Fruit fly (Drosophila melanogaster) whole organism, embryonic: ENCODE results near the gene CG31288.

ENCODE experiments used
- B-H2 ChIP-seq: fragments of 200-800 bp; sonication (Bioruptor generic); optimal IDR thresholded peaks from 2 replicates; lab custom pipeline; 2018; ENCODE audit warnings: missing biosample characterization, mild to moderate bottlenecking, missing genetic modification characterization
- BtbVII ChIP-seq: fragments of 200-800 bp; sonication (Bioruptor generic); optimal IDR thresholded peaks from 3 replicates; lab custom pipeline; 2017; ENCODE audit warnings: missing biosample characterization, mild to moderate bottlenecking, missing genetic modification characterization
- CG10431 ChIP-seq: fragments of 200-800 bp; sonication (Bioruptor generic); optimal IDR thresholded peaks from 3 replicates; lab custom pipeline; 2018; ENCODE audit warnings: missing biosample characterization, mild to moderate bottlenecking, missing genetic modification characterization
- CG10565 ChIP-seq: fragments of 200-800 bp; sonication (Bioruptor generic); optimal IDR thresholded peaks from 3 replicates; lab custom pipeline; 2016; ENCODE audit warnings: missing biosample characterization, mild to moderate bottlenecking, missing genetic modification characterization
- CG11398 ChIP-seq: fragments of 200-800 bp; sonication (Bioruptor generic); optimal IDR thresholded peaks from 2 replicates; lab custom pipeline; 2016; ENCODE audit warnings: missing biosample characterization, missing genetic modification characterization
- CG11723 ChIP-seq: fragments of 200-800 bp; sonication (Bioruptor generic); optimal IDR thresholded peaks from 2 replicates; lab custom pipeline; 2017; ENCODE audit warnings: missing biosample characterization, mild to moderate bottlenecking, missing genetic modification characterization
- CG12104 ChIP-seq: fragments of 200-800 bp; sonication (Bioruptor generic); optimal IDR thresholded peaks from 3 replicates; lab custom pipeline; 2016; ENCODE audit warnings: missing biosample characterization, missing genetic modification characterization
- CG12391 ChIP-seq: fragments of 200-800 bp; sonication (Bioruptor generic); optimal IDR thresholded peaks from 3 replicates; lab custom pipeline; 2018; ENCODE audit warnings: missing biosample characterization, mild to moderate bottlenecking, missing genetic modification characterization, moderate library complexity
- CG13894 ChIP-seq: fragments of 200-800 bp; sonication (Bioruptor generic); optimal IDR thresholded peaks from 3 replicates; lab custom pipeline; 2018; ENCODE audit warnings: missing biosample characterization, mild to moderate bottlenecking, missing genetic modification characterization, moderate library complexity
- CG14050 ChIP-seq: fragments of 200-800 bp; sonication (Bioruptor generic); IDR thresholded peaks from 3 replicates; pipeline ENCODE4 v1.3.6; 2022; ENCODE audit warnings: missing biosample characterization, missing genetic modification characterization
- CG1602 ChIP-seq: fragments of 200-800 bp; sonication (Bioruptor generic); optimal IDR thresholded peaks from 3 replicates; lab custom pipeline; 2016; ENCODE audit warnings: missing biosample characterization, missing genetic modification characterization
- CG17186 ChIP-seq: fragments of 200-800 bp; sonication (Bioruptor generic); optimal IDR thresholded peaks from 3 replicates; lab custom pipeline; 2017; ENCODE audit warnings: missing biosample characterization, missing genetic modification reagents, missing genetic modification characterization
- CG17568 ChIP-seq: fragments of 200-800 bp; sonication (Bioruptor generic); optimal IDR thresholded peaks from 2 replicates; lab custom pipeline; 2018; ENCODE audit warnings: missing biosample characterization, mild to moderate bottlenecking, missing genetic modification characterization, moderate library complexity
- CG18011 ChIP-seq: fragments of 200-800 bp; sonication (Bioruptor generic); optimal IDR thresholded peaks from 2 replicates; lab custom pipeline; 2017; ENCODE audit warnings: missing biosample characterization, missing genetic modification characterization, mild to moderate bottlenecking, moderate library complexity, missing genotype
- CG18476 ChIP-seq: fragments of 200-800 bp; sonication (Bioruptor generic); optimal IDR thresholded peaks from 2 replicates; lab custom pipeline; 2016; ENCODE audit warnings: missing biosample characterization, mild to moderate bottlenecking, missing genetic modification characterization
- CG18599 ChIP-seq: fragments of 200-800 bp; sonication (Bioruptor generic); optimal IDR thresholded peaks from 3 replicates; lab custom pipeline; 2017; ENCODE audit warnings: missing biosample characterization, missing genetic modification characterization, mild to moderate bottlenecking, moderate library complexity, missing genetic modification reagents
- CG30403 ChIP-seq: fragments of 200-800 bp; sonication (Bioruptor generic); optimal IDR thresholded peaks from 3 replicates; lab custom pipeline; 2016; ENCODE audit warnings: missing biosample characterization, missing genetic modification characterization
- CG42726 ChIP-seq: fragments of 200-800 bp; sonication (Bioruptor generic); IDR thresholded peaks from 2 replicates; pipeline ENCODE4 v1.3.6; 2022; ENCODE audit warnings: missing biosample characterization, missing genetic modification characterization; ENCODE audit not compliant: partially characterized antibody
- CG7556 ChIP-seq: fragments of 200-800 bp; sonication (Bioruptor generic); optimal IDR thresholded peaks from 2 replicates; lab custom pipeline; 2017; ENCODE audit warnings: missing biosample characterization, mild to moderate bottlenecking, missing genetic modification characterization
- CG8924 ChIP-seq: fragments of 200-800 bp; optimal IDR thresholded peaks from 3 replicates; lab custom pipeline; 2019; ENCODE audit warnings: missing biosample characterization, mild to moderate bottlenecking, missing genetic modification characterization, moderate library complexity
- CG9817 ChIP-seq: fragments of 200-800 bp; sonication (Bioruptor generic); optimal IDR thresholded peaks from 2 replicates; lab custom pipeline; 2018; ENCODE audit warnings: missing biosample characterization, mild to moderate bottlenecking, missing genetic modification characterization, moderate library complexity
- CHES-1-like ChIP-seq: fragments of 200-800 bp; sonication (Bioruptor generic); optimal IDR thresholded peaks from 2 replicates; lab custom pipeline; 2016; ENCODE audit warnings: missing biosample characterization, missing genetic modification characterization
- CrebB ChIP-seq: fragments of 200-800 bp; sonication (Bioruptor generic); optimal IDR thresholded peaks from 3 replicates; lab custom pipeline; 2018; ENCODE audit warnings: missing biosample characterization, mild to moderate bottlenecking, missing genetic modification characterization
- Drgx ChIP-seq: fragments of 200-800 bp; sonication (Bioruptor generic); IDR thresholded peaks from 2 replicates; pipeline ENCODE4 v1.3.6; 2022; ENCODE audit warnings: missing biosample characterization, missing genetic modification characterization
- Ets65A ChIP-seq: fragments of 200-800 bp; sonication (Bioruptor generic); peaks from one replicate; lab custom pipeline; 2016; ENCODE audit warnings: missing biosample characterization, missing genetic modification characterization
- HHEX ChIP-seq: fragments of 200-800 bp; sonication (Bioruptor generic); optimal IDR thresholded peaks from 3 replicates; lab custom pipeline; 2017; ENCODE audit warnings: missing biosample characterization, mild to moderate bottlenecking, missing genetic modification characterization, missing genetic modification reagents
- Hr39 ChIP-seq: fragments of >200 bp; optimal IDR thresholded peaks from 2 replicates; lab custom pipeline; 2017
- Jarid2 ChIP-seq: fragments of 200-800 bp; sonication (Bioruptor generic); optimal IDR thresholded peaks from 3 replicates; lab custom pipeline; 2017; ENCODE audit warnings: mild to moderate bottlenecking, missing biosample characterization, missing genetic modification reagents, missing genetic modification characterization
- Lim3 ChIP-seq: fragments of 200-800 bp; sonication (Bioruptor generic); IDR thresholded peaks from 2 replicates; pipeline ENCODE4 v1.3.6; 2022; ENCODE audit warnings: missing biosample characterization, missing genetic modification characterization
- Myb ChIP-seq: fragments of 200-800 bp; sonication (Bioruptor generic); optimal IDR thresholded peaks from 2 replicates; lab custom pipeline; 2016; ENCODE audit warnings: missing biosample characterization, missing genetic modification characterization
- NC2β ChIP-seq: fragments of 200-800 bp; sonication (Bioruptor generic); optimal IDR thresholded peaks from 2 replicates; lab custom pipeline; 2016; ENCODE audit warnings: missing biosample characterization, missing genetic modification characterization
- NK7.1 ChIP-seq: fragments of 200-800 bp; sonication (Bioruptor generic); optimal IDR thresholded peaks from 3 replicates; lab custom pipeline; 2016; ENCODE audit warnings: missing biosample characterization, missing genetic modification characterization
- Neu2 ChIP-seq: fragments of 200-800 bp; sonication (Bioruptor generic); optimal IDR thresholded peaks from 3 replicates; lab custom pipeline; 2016; ENCODE audit warnings: missing biosample characterization, missing genetic modification characterization, borderline replicate concordance
- Nf-YB ChIP-seq: fragments of 200-800 bp; sonication (Bioruptor generic); optimal IDR thresholded peaks from 3 replicates; lab custom pipeline; 2019; ENCODE audit warnings: missing biosample characterization, mild to moderate bottlenecking, missing genetic modification characterization, moderate library complexity
- PHDP ChIP-seq: fragments of 200-800 bp; sonication (Bioruptor generic); optimal IDR thresholded peaks from 3 replicates; lab custom pipeline; 2018; ENCODE audit warnings: missing biosample characterization, mild to moderate bottlenecking, missing genetic modification characterization, moderate library complexity
- ac ChIP-seq: fragments of 200-800 bp; sonication (Bioruptor generic); optimal IDR thresholded peaks from 3 replicates; lab custom pipeline; 2017; ENCODE audit warnings: missing biosample characterization, mild to moderate bottlenecking, missing genetic modification characterization
- ash1 ChIP-seq: fragments of 200-800 bp; sonication (Bioruptor generic); optimal IDR thresholded peaks from 2 replicates; lab custom pipeline; 2018; ENCODE audit warnings: missing biosample characterization, mild to moderate bottlenecking, missing genetic modification characterization
- bcd ChIP-seq: fragments of 200-800 bp; sonication (Bioruptor generic); optimal IDR thresholded peaks from 2 replicates; lab custom pipeline; 2017; ENCODE audit warnings: missing biosample characterization, mild to moderate bottlenecking, missing genetic modification characterization
- crc ChIP-seq: fragments of 200-800 bp; sonication (Bioruptor generic); optimal IDR thresholded peaks from 2 replicates; lab custom pipeline; 2016; ENCODE audit warnings: missing biosample characterization, missing genetic modification characterization
- gt ChIP-seq: fragments of 200-800 bp; sonication (Bioruptor generic); IDR thresholded peaks from 2 replicates; pipeline ENCODE4 v1.3.6; 2022; ENCODE audit warnings: missing biosample characterization, missing genetic modification characterization
- hb ChIP-seq: fragments of 200-800 bp; sonication (Bioruptor generic); IDR thresholded peaks from 3 replicates; pipeline ENCODE4 v1.3.6; 2022; ENCODE audit warnings: missing biosample characterization, missing genetic modification characterization; ENCODE audit not compliant: partially characterized antibody
- hbn ChIP-seq: fragments of 200-800 bp; sonication (Bioruptor generic); IDR thresholded peaks from 2 replicates; pipeline ENCODE4 v1.3.6; 2022; ENCODE audit warnings: missing biosample characterization, missing genetic modification characterization; ENCODE audit not compliant: partially characterized antibody
- nerfin-1 ChIP-seq: fragments of 200-800 bp; sonication (Bioruptor generic); optimal IDR thresholded peaks from 3 replicates; lab custom pipeline; 2019; ENCODE audit warnings: missing biosample characterization, mild to moderate bottlenecking, missing genetic modification characterization, moderate library complexity
- p53 ChIP-seq: fragments of 200-800 bp; sonication (Bioruptor generic); optimal IDR thresholded peaks from 2 replicates; lab custom pipeline; 2016; ENCODE audit warnings: missing biosample characterization, missing genetic modification characterization
- peb ChIP-seq: fragments of 200-800 bp; sonication (Bioruptor generic); IDR thresholded peaks from 2 replicates; pipeline ENCODE4 v1.3.6; 2022; ENCODE audit warnings: missing biosample characterization, missing genetic modification characterization
- phol ChIP-seq: fragments of 200-800 bp; sonication (Bioruptor generic); optimal IDR thresholded peaks from 3 replicates; lab custom pipeline; 2018; ENCODE audit warnings: missing biosample characterization, mild to moderate bottlenecking, missing genetic modification characterization, moderate library complexity
- pnt ChIP-seq: fragments of 200-800 bp; sonication (Bioruptor generic); optimal IDR thresholded peaks from 3 replicates; lab custom pipeline; 2016; ENCODE audit warnings: missing biosample characterization, missing genetic modification characterization
- salm ChIP-seq: fragments of 200-800 bp; sonication (Bioruptor generic); optimal IDR thresholded peaks from 2 replicates; lab custom pipeline; 2018; ENCODE audit warnings: missing biosample characterization, mild to moderate bottlenecking, missing genetic modification characterization
- seq ChIP-seq: fragments of 200-800 bp; sonication (Bioruptor generic); IDR thresholded peaks from 2 replicates; pipeline ENCODE4 v1.3.6; 2022; ENCODE audit warnings: missing biosample characterization, missing genetic modification characterization
- stwl ChIP-seq: fragments of 200-800 bp; sonication (Bioruptor generic); optimal IDR thresholded peaks from 3 replicates; lab custom pipeline; 2018; ENCODE audit warnings: missing biosample characterization, mild to moderate bottlenecking, missing genetic modification characterization, moderate library complexity
- z ChIP-seq: fragments of 200-800 bp; sonication (Bioruptor generic); IDR thresholded peaks from 3 replicates; pipeline ENCODE4 v1.3.6; 2022; ENCODE audit warnings: missing biosample characterization, missing genetic modification characterization
- zen ChIP-seq: fragments of 200-800 bp; sonication (Bioruptor generic); optimal IDR thresholded peaks from 3 replicates; lab custom pipeline; 2018; ENCODE audit warnings: missing biosample characterization, mild to moderate bottlenecking, missing genetic modification characterization, moderate library complexity

Gene CG31288

DNA sequence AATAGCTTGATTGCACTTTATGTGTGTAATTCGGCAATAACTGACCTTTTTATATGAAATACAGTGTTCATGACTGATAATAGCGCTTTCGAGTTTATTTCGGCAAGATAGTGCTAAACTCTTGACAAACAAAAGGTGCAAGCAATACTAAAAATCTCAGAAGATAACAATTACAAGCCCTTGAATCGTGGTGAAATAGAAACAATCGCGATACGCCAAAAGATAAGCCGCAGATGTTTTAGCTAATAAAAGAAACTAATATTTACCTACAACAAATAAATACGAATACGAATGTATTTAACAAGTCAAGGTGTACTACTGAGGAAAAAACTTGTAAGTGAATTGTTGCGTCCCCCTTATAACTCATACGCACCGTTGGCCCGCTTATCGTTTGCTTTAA is 24.1 kb downstream of the CG31288 start (continued):
- TF ChIP-seq CG17568 (GFP tag; lab: Kevin White, UChicago) (peak; percentile 58), Lim3 (GFP tag; lab: Robert Waterston, UW) (no peak), Myb (no peak), z (GFP tag; lab: Robert Waterston, UW) (no peak), bcd (GFP tag; lab: Kevin White, UChicago) (no peak), NK7.1 (GFP tag; lab: Kevin White, UChicago) (no peak), CG9817 (tag; lab: Kevin White, UChicago) (peak; percentile 26), nerfin-1 (tag; lab: Kevin White, UChicago) (no peak), salm (tag; lab: Kevin White, UChicago) (peak; percentile 10), CHES-1-like (no peak), crc (GFP tag; lab: Kevin White, UChicago) (no peak), p53 (no peak), NC2β (GFP tag; lab: Kevin White, UChicago) (no peak), Drgx (GFP tag; lab: Robert Waterston, UW) (no peak), phol (no peak), pnt (GFP tag; lab: Kevin White, UChicago) (no peak), CG13894 (peak; percentile 57), CG1602 (GFP tag; lab: Kevin White, UChicago) (no peak), CG30403 (GFP tag; lab: Kevin White, UChicago) (no peak), hbn (GFP tag; lab: Robert Waterston, UW) (no peak), CG12104 (GFP tag; lab: Kevin White, UChicago) (peak; percentile 35), CG10431 (no peak), PHDP (tag; lab: Kevin White, UChicago) (peak; percentile 71), HHEX (GFP tag; lab: Kevin White, UChicago) (peak; percentile 8), CG18476 (GFP tag; lab: Kevin White, UChicago) (no peak), CG8924 (tag; lab: Kevin White, UChicago) (peak; percentile 27), ash1 (GFP tag; lab: Kevin White, UChicago) (no peak), CG11398 (GFP tag; lab: Kevin White, UChicago) (no peak), CG18599 (peak; percentile 68), BtbVII (GFP tag; lab: Kevin White, UChicago) (peak; percentile 66), Nf-YB (no peak), zen (tag; lab: Kevin White, UChicago) (no peak), seq (GFP tag; lab: Robert Waterston, UW) (no peak), CG10565 (GFP tag; lab: Kevin White, UChicago) (no peak), CG11723 (GFP tag; lab: Kevin White, UChicago) (no peak), ac (GFP tag; lab: Kevin White, UChicago) (no peak), Neu2 (GFP tag; lab: Kevin White, UChicago) (no peak), CG17186 (no peak), CG42726 (GFP tag; lab: Robert Waterston, UW) (no peak), CG7556 (GFP tag; lab: Kevin White, UChicago) (no peak), peb (GFP tag; lab: Robert Waterston, UW) (no peak), Jarid2 (GFP tag; lab: Kevin White, UChicago) (no peak), stwl (no peak), CG12391 (tag; lab: Kevin White, UChicago) (no peak), CG14050 (GFP tag; lab: Robert Waterston, UW) (no peak), hb (no peak), CG18011 (GFP tag; lab: Kevin White, UChicago) (no peak), gt (GFP tag; lab: Robert Waterston, UW) (no peak), B-H2 (GFP tag; lab: Kevin White, UChicago) (peak; percentile 36), CrebB (tag; lab: Kevin White, UChicago) (peak; percentile 60), Hr39 (lab: Kevin White, UChicago) (no peak), Ets65A (GFP tag; lab: Kevin White, UChicago) (peak; percentile 29)
